Fruit fly (Drosophila melanogaster): Measurements from ENCODE around the gene ImpL2.

The ImpL2 gene

dm6 chr3L:4239442-4240322 is 3.7 kb upstream of the ImpL2 start, which contains the start of gene Sqor:
Sqor (plus strand) TSS chr3L:4240173.
- TF ChIP-seq Ets96B (tag; optimal IDR thresholded peaks at IDR 0.05) (peak; percentile 86), CG16779 (tag; optimal IDR thresholded peaks at IDR 0.05) (peak; percentile 92), OdsH (GFP tag; optimal IDR thresholded peaks at IDR 0.05) (peak; percentile 95), CG9139 (GFP tag; optimal IDR thresholded peaks at IDR 0.05) (peak; percentile 89), CG3032 (tag; optimal IDR thresholded peaks at IDR 0.05) (peak; percentile 98), CG11762 (GFP tag; optimal IDR thresholded peaks at IDR 0.05; ENCODE audit: insufficient read depth) (peak; percentile 90), fd59A (GFP tag; optimal IDR thresholded peaks at IDR 0.05) (peak; percentile 93), CG10669 (GFP tag; optimal IDR thresholded peaks at IDR 0.05) (peak; percentile 91), CG6276 (GFP tag; optimal IDR thresholded peaks at IDR 0.05) (peak; percentile 97), Hr39 (GFP tag; optimal IDR thresholded peaks at IDR 0.05) (peak; percentile 95), pdm3 (GFP tag; optimal IDR thresholded peaks at IDR 0.05) (peak; percentile 96), CG8632 (GFP tag; optimal IDR thresholded peaks at IDR 0.05) (peak; percentile 92), vri (GFP tag; optimal IDR thresholded peaks at IDR 0.05) (peak; percentile 95), lz (GFP tag; optimal IDR thresholded peaks at IDR 0.05) (peak; percentile 94), CG11294 (GFP tag; IDR thresholded peaks at IDR 0.05) (peak; percentile 87), CG10631 (GFP tag; optimal IDR thresholded peaks at IDR 0.05) (peak; percentile 92), Sox15 (GFP tag; optimal IDR thresholded peaks at IDR 0.05) (peak; percentile 92), Hr4 (GFP tag; optimal IDR thresholded peaks at IDR 0.05) (peak; percentile 98), esn (GFP tag; optimal IDR thresholded peaks at IDR 0.05) (peak; percentile 96), CG34406 (GFP tag; optimal IDR thresholded peaks at IDR 0.05) (peak; percentile 93), CG4318 (GFP tag; optimal IDR thresholded peaks at IDR 0.05) (peak; percentile 97), spab (GFP tag; optimal IDR thresholded peaks at IDR 0.05) (peak; percentile 88), CG6163 (GFP tag; IDR thresholded peaks at IDR 0.05) (peak; percentile 95), CG6792 (GFP tag; optimal IDR thresholded peaks at IDR 0.05) (peak; percentile 89), CG11902 (GFP tag; optimal IDR thresholded peaks at IDR 0.05) (peak; percentile 88), CG7368 (GFP tag; optimal IDR thresholded peaks at IDR 0.05) (peak; percentile 91), CG8319 (GFP tag; optimal IDR thresholded peaks at IDR 0.05) (peak; percentile 86), ss (GFP tag; optimal IDR thresholded peaks at IDR 0.05) (peak; percentile 94 to 95), acj6 (GFP tag; optimal IDR thresholded peaks at IDR 0.05) (peak; percentile 94), Met (GFP tag; optimal IDR thresholded peaks at IDR 0.05) (no peak), CG8119 (GFP tag; IDR thresholded peaks at IDR 0.05) (peak; percentile 96), CG32006 (GFP tag; optimal IDR thresholded peaks at IDR 0.05) (peak; percentile 99), CG6808 (GFP tag; optimal IDR thresholded peaks at IDR 0.05) (peak; percentile 95), Eip93F (GFP tag; optimal IDR thresholded peaks at IDR 0.05) (peak; percentile 82), cyc (GFP tag; optimal IDR thresholded peaks at IDR 0.05) (peak; percentile 91), Hr38 (GFP tag; optimal IDR thresholded peaks at IDR 0.05) (peak; percentile 46), CG31627 (GFP tag; optimal IDR thresholded peaks at IDR 0.05) (peak; percentile 94), dac (GFP tag; optimal IDR thresholded peaks at IDR 0.05) (peak; percentile 95), Sox14 (GFP tag; optimal IDR thresholded peaks at IDR 0.05) (peak; percentile 97), CG1621 (tag; optimal IDR thresholded peaks at IDR 0.05) (peak; percentile 86), Eip78C (GFP tag) (peak; percentile 100), achi (GFP tag; optimal IDR thresholded peaks at IDR 0.05) (peak; percentile 93), Sox102F (GFP tag; optimal IDR thresholded peaks at IDR 0.05) (peak; percentile 97), net (GFP tag; optimal IDR thresholded peaks at IDR 0.05) (peak; percentile 96), fd85E (GFP tag; optimal IDR thresholded peaks at IDR 0.05) (peak; percentile 78), Blimp-1 (GFP tag; optimal IDR thresholded peaks at IDR 0.05) (peak; percentile 85), Ets21C (GFP tag; optimal IDR thresholded peaks at IDR 0.05) (peak; percentile 89), Lpt (GFP tag; optimal IDR thresholded peaks at IDR 0.05) (peak; percentile 93), CG6854 (GFP tag; optimal IDR thresholded peaks at IDR 0.05) (peak; percentile 91), svp (GFP tag) (peak; percentile 99)

Data from whole organism, prepupa.